Worm (Caenorhabditis elegans): ENCODE measurements around the gene ztf-13.

ztf-13 gene

ce11 chrX:3127626-3128142 lies 25.7 kb upstream of the ztf-13 start (continued):
- TF ChIP-seq snpc-1.1 (tag; optimal IDR thresholded peaks at IDR 0.05; ENCODE audit: insufficient read depth) (peak; percentile 23), C06A6.2 (GFP tag; conservative IDR thresholded peaks at IDR 0.05) (peak; percentile 72), lsy-27 (tag; optimal IDR thresholded peaks at IDR 0.05; ENCODE audit: borderline replicate concordance, insufficient read depth) (no peak), nfyb-1 (GFP tag; IDR thresholded peaks at IDR 0.05) (peak; percentile 74), sptf-2 (GFP tag; optimal IDR thresholded peaks at IDR 0.05) (no peak), lin-54 (GFP tag; optimal IDR thresholded peaks at IDR 0.05) (peak; percentile 54), attf-6 (GFP tag; IDR thresholded peaks at IDR 0.05) (no peak), madf-8 (GFP tag; conservative IDR thresholded peaks at IDR 0.05) (no peak), F52B5.7 (tag; optimal IDR thresholded peaks at IDR 0.05) (peak; percentile 49), tbp1 (GFP tag; optimal IDR thresholded peaks at IDR 0.05) (no peak), ztf-25 (GFP tag; IDR thresholded peaks at IDR 0.05) (no peak), mes-4 (tag; optimal IDR thresholded peaks at IDR 0.05) (no peak), F33H1.4 (GFP tag; IDR thresholded peaks at IDR 0.05) (0 out of 2 replicates have a peak, but pooled peaks have one; percentile 8), K12H6.12 (tag; optimal IDR thresholded peaks at IDR 0.05) (peak; percentile 95), F57C9.4 (tag; optimal IDR thresholded peaks at IDR 0.05) (no peak), B0019.2 (GFP tag; conservative IDR thresholded peaks at IDR 0.05) (no peak), snpc-4 (GFP tag; optimal IDR thresholded peaks at IDR 0.05) (peak; percentile 55), snpc-4 (tag; optimal IDR thresholded peaks at IDR 0.05) (peak; percentile 56 to 76 (median 62)), rpc-1 (optimal IDR thresholded peaks at IDR 0.05) (no peak), rpc-1 (tag; optimal IDR thresholded peaks at IDR 0.05) (no peak), Y95B8A.8 (GFP tag; IDR thresholded peaks at IDR 0.05) (0 out of 2 replicates have a peak, but pooled peaks have one; percentile 22), F57A8.1 (GFP tag; optimal IDR thresholded peaks at IDR 0.05) (no peak), zim-3 (tag; optimal IDR thresholded peaks at IDR 0.05) (no peak), lag-1 (GFP tag; IDR thresholded peaks at IDR 0.05) (no peak), Y79H2A.3 (GFP tag; conservative IDR thresholded peaks at IDR 0.05) (no peak), unc-130 (GFP tag; optimal IDR thresholded peaks at IDR 0.05) (no peak), nhr-80 (tag; optimal IDR thresholded peaks at IDR 0.05) (peak; percentile 95), ztf-26 (tag; optimal IDR thresholded peaks at IDR 0.05) (peak; percentile 82), T07F8.4 (tag; optimal IDR thresholded peaks at IDR 0.05) (peak; percentile 67), F49E8.2 (tag; optimal IDR thresholded peaks at IDR 0.05; ENCODE audit: insufficient read depth) (no peak), bed-1 (GFP tag; IDR thresholded peaks at IDR 0.05) (no peak), ccch-3 (GFP tag; optimal IDR thresholded peaks at IDR 0.05) (no peak), lin-40 (tag; optimal IDR thresholded peaks at IDR 0.05) (peak; percentile 93), die-1 (tag; optimal IDR thresholded peaks at IDR 0.05) (peak; percentile 54), nhr-120 (GFP tag; IDR thresholded peaks at IDR 0.05) (no peak), aptf-3 (GFP tag; IDR thresholded peaks at IDR 0.05) (no peak), F23B12.7 (tag; optimal IDR thresholded peaks at IDR 0.05; ENCODE audit: insufficient read depth) (no peak), Y56A3A.18 (GFP tag; IDR thresholded peaks at IDR 0.05) (no peak), ceh-79 (tag; optimal IDR thresholded peaks at IDR 0.05) (peak; percentile 47), ceh-58 (GFP tag; IDR thresholded peaks at IDR 0.05) (no peak), ztf-28 (GFP tag; IDR thresholded peaks at IDR 0.05) (no peak), dpff-1 (tag; optimal IDR thresholded peaks at IDR 0.05) (no peak), B0261.1 (tag; optimal IDR thresholded peaks at IDR 0.05) (peak; percentile 13), ceh-91 (GFP tag; IDR thresholded peaks at IDR 0.05) (no peak), fkh-3 (tag; optimal IDR thresholded peaks at IDR 0.05) (no peak), hlh-12 (tag; optimal IDR thresholded peaks at IDR 0.05) (no peak), rec-8 (tag; optimal IDR thresholded peaks at IDR 0.05) (no peak), gei-17 (GFP tag; optimal IDR thresholded peaks at IDR 0.05) (peak; percentile 87), let-607 (tag; optimal IDR thresholded peaks at IDR 0.05) (peak; percentile 72 to 75)
